Fruit fly (Drosophila melanogaster) whole organism: ENCODE measurements around the gene CG5969.

ENCODE experiments used
- CG8478 ChIP-seq: fragments of >200 bp; optimal IDR thresholded peaks from 2 replicates; lab custom pipeline; 2018; ENCODE audit warnings: inconsistent platforms
- EcR ChIP-seq, 2 experiments: fragments of >200 bp; optimal IDR thresholded peaks; 2 replicates each; lab custom pipeline; 2017; ENCODE audit warnings: missing biosample characterization in 2 of 2, missing genetic modification characterization in 2 of 2, missing genetic modification reagents in 2 of 2
- pan ChIP-seq: fragments of >200 bp; optimal IDR thresholded peaks from 2 replicates; lab custom pipeline; 2017
- psq ChIP-seq: fragments of >200 bp; optimal IDR thresholded peaks from 2 replicates; lab custom pipeline; 2017
- usp ChIP-seq: fragments of >200 bp; optimal IDR thresholded peaks from 2 replicates; lab custom pipeline; 2017; ENCODE audit warnings: missing biosample characterization, missing genetic modification characterization, mixed read lengths

- TF ChIP-seq usp (no peak), pan (lab: Kevin White, UChicago) (no peak), psq (no peak), EcR (GFP tag; optimal IDR thresholded peaks at IDR 0.05; lab: Kevin White, UChicago) (no peak), CG8478 (lab: Kevin White, UChicago) (no peak)
These were observed 33.8 kb upstream of the CG5969 start, which contains the start of gene Hpd for dm6 chr3L:20439772-20440171.
